Fruit fly (Drosophila melanogaster): ENCODE data around the gene CG1812.

CG1812 gene

DNA sequence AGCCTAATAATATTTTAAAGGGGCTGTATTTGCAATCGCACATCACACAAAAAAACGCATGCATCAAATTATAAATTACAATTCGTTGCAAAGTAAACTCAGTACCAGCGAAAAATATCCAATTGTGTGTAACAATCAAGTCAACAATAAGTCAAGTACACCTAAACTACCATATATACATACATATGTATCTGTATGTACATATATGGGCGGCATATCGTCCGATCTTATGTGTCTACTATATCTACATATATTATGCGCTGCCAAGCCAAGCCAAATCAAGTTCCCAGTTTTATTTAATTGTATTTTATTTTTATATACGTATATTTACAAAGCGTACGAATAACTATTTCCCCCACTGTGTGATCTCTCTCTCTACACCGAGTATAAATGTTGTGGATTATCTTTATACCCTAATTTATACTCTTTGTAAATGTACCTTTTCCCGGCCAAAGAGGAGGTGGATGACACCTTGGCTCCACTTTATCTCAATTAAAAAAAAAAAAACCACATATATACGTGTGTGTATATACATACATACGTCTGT, 44.9 kb upstream of the CG1812 start (continued):
- no peak for TF ChIP-seq bsh (GFP tag; optimal IDR thresholded peaks at IDR 0.05)
- TF ChIP-seq ATbp (GFP tag; optimal IDR thresholded peaks at IDR 0.05), result no peak
- TF ChIP-seq ttk (GFP tag; IDR thresholded peaks at IDR 0.05), result no peak
- peak; percentile 22; the same call in 1 of the 3 replicates for TF ChIP-seq row (GFP tag; IDR thresholded peaks at IDR 0.05)
- no peak for TF ChIP-seq CG34376 (GFP tag; optimal IDR thresholded peaks at IDR 0.05)
- 0 out of 2 replicates have a peak, but pooled peaks have one; percentile 7 for TF ChIP-seq sob (GFP tag; IDR thresholded peaks at IDR 0.05)
- no peak for TF ChIP-seq CG30020 (tag; optimal IDR thresholded peaks at IDR 0.05)
- TF ChIP-seq ash1 (GFP tag; optimal IDR thresholded peaks at IDR 0.05), result no peak
- no peak for TF ChIP-seq CG2129 (GFP tag; IDR thresholded peaks at IDR 0.05; ENCODE audit: partially characterized antibody)
- TF ChIP-seq zfh2 (GFP tag; optimal IDR thresholded peaks at IDR 0.05), result no peak
- TF ChIP-seq CG6689 (GFP tag; IDR thresholded peaks at IDR 0.05), result no peak
- TF ChIP-seq CG12219 (GFP tag; optimal IDR thresholded peaks at IDR 0.05), result no peak
- peak; percentile 2 for TF ChIP-seq dmrt99B (tag; optimal IDR thresholded peaks at IDR 0.05)
- TF ChIP-seq ase (GFP tag; IDR thresholded peaks at IDR 0.05), result no peak
- TF ChIP-seq HmgZ (tag; optimal IDR thresholded peaks at IDR 0.05), result no peak
- TF ChIP-seq CG8359 (GFP tag; optimal IDR thresholded peaks at IDR 0.05; ENCODE audit: borderline replicate concordance), result no peak
- TF ChIP-seq Hand (GFP tag; optimal IDR thresholded peaks at IDR 0.05), result no peak
- no peak for TF ChIP-seq run (tag; optimal IDR thresholded peaks at IDR 0.05)
- TF ChIP-seq Drgx (GFP tag; IDR thresholded peaks at IDR 0.05), result no peak
- no peak for TF ChIP-seq Nf-YA (GFP tag; IDR thresholded peaks at IDR 0.05)
- no peak for TF ChIP-seq CG12236 (GFP tag; optimal IDR thresholded peaks at IDR 0.05)
- no peak for TF ChIP-seq Aef1 (GFP tag; IDR thresholded peaks at IDR 0.05)
- TF ChIP-seq CG10366 (GFP tag; IDR thresholded peaks at IDR 0.05), result no peak
- no peak for TF ChIP-seq ind (GFP tag; optimal IDR thresholded peaks at IDR 0.05)
- TF ChIP-seq CG2202 (tag; optimal IDR thresholded peaks at IDR 0.05), result no peak
- TF ChIP-seq sima (GFP tag; optimal IDR thresholded peaks at IDR 0.05), result no peak
- TF ChIP-seq disco-r (GFP tag; optimal IDR thresholded peaks at IDR 0.05), result no peak
- TF ChIP-seq Hr39 (optimal IDR thresholded peaks at IDR 0.05), result no peak
- TF ChIP-seq Xbp1 (GFP tag; optimal IDR thresholded peaks at IDR 0.05), result no peak
- peak; percentile 3 for TF ChIP-seq CG4424 (GFP tag; optimal IDR thresholded peaks at IDR 0.05)
- TF ChIP-seq odd (GFP tag; optimal IDR thresholded peaks at IDR 0.05), result no peak
- TF ChIP-seq CG1792 (GFP tag; optimal IDR thresholded peaks at IDR 0.05), result no peak
- TF ChIP-seq CG17359 (tag; optimal IDR thresholded peaks at IDR 0.05), result no peak
- no peak for TF ChIP-seq pnt (GFP tag; optimal IDR thresholded peaks at IDR 0.05)
- 0 out of 2 replicates have a peak, but pooled peaks have one; percentile 37 for TF ChIP-seq Ptx1 (GFP tag; IDR thresholded peaks at IDR 0.05)
- no peak for TF ChIP-seq chinmo (GFP tag; IDR thresholded peaks at IDR 0.05; ENCODE audit: partially characterized antibody)
- TF ChIP-seq CG3065 (GFP tag; optimal IDR thresholded peaks at IDR 0.05), result no peak
- TF ChIP-seq tll (GFP tag; optimal IDR thresholded peaks at IDR 0.05), result no peak
- TF ChIP-seq CG10565 (GFP tag; optimal IDR thresholded peaks at IDR 0.05), result no peak
- no peak for TF ChIP-seq CG2889 (GFP tag; IDR thresholded peaks at IDR 0.05)
- no peak for TF ChIP-seq CG17568 (GFP tag; optimal IDR thresholded peaks at IDR 0.05)
- no peak for TF ChIP-seq sim (GFP tag; IDR thresholded peaks at IDR 0.05)
- TF ChIP-seq sens-2 (GFP tag; IDR thresholded peaks at IDR 0.05), result no peak
- peak; percentile 38 for TF ChIP-seq sens (GFP tag)
- no peak for TF ChIP-seq Sin3A (optimal IDR thresholded peaks at IDR 0.05)
- no peak for TF ChIP-seq CG4617 (GFP tag; optimal IDR thresholded peaks at IDR 0.05; ENCODE audit: borderline replicate concordance)
- TF ChIP-seq CG6175 (GFP tag; IDR thresholded peaks at IDR 0.05), result no peak
- no peak for TF ChIP-seq Atf-2 (GFP tag; optimal IDR thresholded peaks at IDR 0.05)
- no peak for TF ChIP-seq seq (GFP tag; IDR thresholded peaks at IDR 0.05)
- peak; percentile 12 for TF ChIP-seq tap (tag; optimal IDR thresholded peaks at IDR 0.05)
- TF ChIP-seq Mes4 (GFP tag; optimal IDR thresholded peaks at IDR 0.05), result no peak
- no peak for TF ChIP-seq Dek (tag; optimal IDR thresholded peaks at IDR 0.05)
